Worm (Caenorhabditis elegans): ENCODE results near the gene glt-3.

glt-3 gene

DNA sequence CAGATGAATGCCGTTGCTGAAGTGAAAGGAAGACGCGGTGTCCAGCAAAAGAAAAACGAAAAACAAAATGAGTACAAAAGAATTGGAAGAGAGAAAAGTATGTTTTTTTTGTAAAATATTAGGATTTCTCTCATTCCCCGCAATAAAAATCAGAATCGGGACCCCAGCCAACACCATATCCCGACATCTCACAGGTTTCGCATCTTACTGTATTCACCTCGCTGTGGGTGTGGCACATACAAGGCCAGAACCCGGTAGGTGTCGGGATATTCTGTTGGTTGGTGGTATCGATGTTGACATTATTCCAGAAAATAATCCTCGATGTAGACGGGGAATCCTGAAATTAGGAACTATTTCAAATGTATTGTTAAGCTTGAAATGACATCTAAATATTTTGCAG is 13.3 kb upstream of the glt-3 start:
- no peak for TF ChIP-seq B0336.3 (GFP tag; IDR thresholded peaks at IDR 0.05)
- no peak for TF ChIP-seq Y67H2A.10 (GFP tag; conservative IDR thresholded peaks at IDR 0.05)
- no peak for TF ChIP-seq F55B11.4 (tag; optimal IDR thresholded peaks at IDR 0.05; ENCODE audit: borderline replicate concordance, insufficient read depth)
- TF ChIP-seq rcor-1 (GFP tag; IDR thresholded peaks at IDR 0.05), result no peak
- no peak for TF ChIP-seq ccch-3 (GFP tag; optimal IDR thresholded peaks at IDR 0.05)
- TF ChIP-seq attf-5 (GFP tag; optimal IDR thresholded peaks at IDR 0.05), result no peak
- no peak for TF ChIP-seq Y53G8AR.9 (GFP tag; conservative IDR thresholded peaks at IDR 0.05)
- TF ChIP-seq K12H6.12 (tag; optimal IDR thresholded peaks at IDR 0.05), result no peak
- peak; percentile 72 for TF ChIP-seq snpc-4 (GFP tag; optimal IDR thresholded peaks at IDR 0.05)
- TF ChIP-seq snpc-4 (tag; optimal IDR thresholded peaks at IDR 0.05), result peak; percentile 53 to 91 (median 68)
- peak; percentile 19 for TF ChIP-seq snpc-3.4 (tag; optimal IDR thresholded peaks at IDR 0.05)
- no peak for TF ChIP-seq madf-3 (GFP tag; IDR thresholded peaks at IDR 0.05)
- no peak for TF ChIP-seq ztf-26 (tag; optimal IDR thresholded peaks at IDR 0.05)
- peak; percentile 17 for TF ChIP-seq lsl-1 (GFP tag; optimal IDR thresholded peaks at IDR 0.05)
- 0 out of 2 replicates have a peak, but pooled peaks have one; percentile 17 for TF ChIP-seq madf-6 (GFP tag; IDR thresholded peaks at IDR 0.05)
- TF ChIP-seq sptf-2 (GFP tag; optimal IDR thresholded peaks at IDR 0.05), result no peak
- TF ChIP-seq let-526 (GFP tag; IDR thresholded peaks at IDR 0.05), result no peak
- peak; percentile 85 for TF ChIP-seq snpc-1.1 (tag; optimal IDR thresholded peaks at IDR 0.05; ENCODE audit: insufficient read depth)
- no peak for TF ChIP-seq ceh-79 (tag; optimal IDR thresholded peaks at IDR 0.05)
- TF ChIP-seq efl-1 (GFP tag; optimal IDR thresholded peaks at IDR 0.05), result no peak
- TF ChIP-seq mxl-1 (tag; optimal IDR thresholded peaks at IDR 0.05), result no peak
- no peak for TF ChIP-seq B0019.2 (GFP tag; conservative IDR thresholded peaks at IDR 0.05)
- TF ChIP-seq bed-1 (GFP tag; IDR thresholded peaks at IDR 0.05), result no peak
- no peak for TF ChIP-seq lir-1 (GFP tag; conservative IDR thresholded peaks at IDR 0.05)
- TF ChIP-seq rec-8 (tag; optimal IDR thresholded peaks at IDR 0.05), result no peak
- TF ChIP-seq nfyb-1 (GFP tag; IDR thresholded peaks at IDR 0.05), result no peak
- no peak for TF ChIP-seq rpc-1 (optimal IDR thresholded peaks at IDR 0.05)
- TF ChIP-seq rpc-1 (tag; optimal IDR thresholded peaks at IDR 0.05), result no peak
- no peak for TF ChIP-seq him-1 (tag; optimal IDR thresholded peaks at IDR 0.05)
- no peak for TF ChIP-seq die-1 (tag; optimal IDR thresholded peaks at IDR 0.05)
- TF ChIP-seq chd-7 (tag; optimal IDR thresholded peaks at IDR 0.05), result no peak
- no peak for TF ChIP-seq gei-17 (GFP tag; optimal IDR thresholded peaks at IDR 0.05)
- no peak for TF ChIP-seq Y95B8A.8 (GFP tag; IDR thresholded peaks at IDR 0.05)
- TF ChIP-seq fkh-3 (tag; optimal IDR thresholded peaks at IDR 0.05), result no peak

DNA sequence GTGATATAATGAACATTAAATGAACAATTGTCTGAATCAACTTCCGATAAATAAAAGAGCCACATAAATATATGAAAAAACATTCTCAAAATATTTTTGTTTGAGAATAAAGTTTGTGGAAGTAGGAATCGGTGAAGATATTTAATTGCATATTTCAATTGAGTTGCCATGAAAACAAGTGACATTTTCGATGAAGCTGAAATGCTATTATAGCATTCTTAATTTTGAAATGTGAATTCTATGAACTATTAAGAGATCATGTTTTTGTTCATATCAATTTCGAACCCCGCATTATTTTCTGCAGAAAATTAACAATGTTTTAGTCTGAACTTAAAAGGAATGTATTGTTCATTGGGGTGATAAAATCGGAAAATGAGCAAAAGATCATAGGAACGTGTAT is 7.9 kb upstream of the glt-3 start, which contains the start of gene irld-21:
Gene irld-21 (minus strand): TSS at position 101 of the 400 bp plus-strand sequence.
- TF ChIP-seq hmg-1.2 (GFP tag; IDR thresholded peaks at IDR 0.05) (no peak), ccch-3 (GFP tag; optimal IDR thresholded peaks at IDR 0.05) (no peak), nhr-90 (tag; optimal IDR thresholded peaks at IDR 0.05) (no peak), pha-4 (tag; optimal IDR thresholded peaks at IDR 0.05) (no peak), F23B12.7 (tag; optimal IDR thresholded peaks at IDR 0.05; ENCODE audit: insufficient read depth) (no peak), tbx-9 (tag; optimal IDR thresholded peaks at IDR 0.05; ENCODE audit: borderline replicate concordance) (no peak), akir-1 (GFP tag; optimal IDR thresholded peaks at IDR 0.05) (no peak), hmg-20 (GFP tag; IDR thresholded peaks at IDR 0.05) (no peak), Y53G8AR.9 (GFP tag; conservative IDR thresholded peaks at IDR 0.05) (no peak), F49E8.2 (tag; optimal IDR thresholded peaks at IDR 0.05; ENCODE audit: insufficient read depth) (no peak), F52B5.7 (tag; optimal IDR thresholded peaks at IDR 0.05) (no peak), ztf-26 (tag; optimal IDR thresholded peaks at IDR 0.05) (no peak), attf-6 (GFP tag; IDR thresholded peaks at IDR 0.05) (no peak), lin-26 (GFP tag; IDR thresholded peaks at IDR 0.05) (no peak), nhr-80 (tag; optimal IDR thresholded peaks at IDR 0.05) (no peak), mel-28 (tag; optimal IDR thresholded peaks at IDR 0.05; ENCODE audit: borderline replicate concordance) (no peak), chd-7 (tag; optimal IDR thresholded peaks at IDR 0.05) (no peak), zim-3 (tag; optimal IDR thresholded peaks at IDR 0.05) (no peak)
